Fruit fly (Drosophila melanogaster): ENCODE measurements around the gene Grl36b.

Gene Grl36b

DNA sequence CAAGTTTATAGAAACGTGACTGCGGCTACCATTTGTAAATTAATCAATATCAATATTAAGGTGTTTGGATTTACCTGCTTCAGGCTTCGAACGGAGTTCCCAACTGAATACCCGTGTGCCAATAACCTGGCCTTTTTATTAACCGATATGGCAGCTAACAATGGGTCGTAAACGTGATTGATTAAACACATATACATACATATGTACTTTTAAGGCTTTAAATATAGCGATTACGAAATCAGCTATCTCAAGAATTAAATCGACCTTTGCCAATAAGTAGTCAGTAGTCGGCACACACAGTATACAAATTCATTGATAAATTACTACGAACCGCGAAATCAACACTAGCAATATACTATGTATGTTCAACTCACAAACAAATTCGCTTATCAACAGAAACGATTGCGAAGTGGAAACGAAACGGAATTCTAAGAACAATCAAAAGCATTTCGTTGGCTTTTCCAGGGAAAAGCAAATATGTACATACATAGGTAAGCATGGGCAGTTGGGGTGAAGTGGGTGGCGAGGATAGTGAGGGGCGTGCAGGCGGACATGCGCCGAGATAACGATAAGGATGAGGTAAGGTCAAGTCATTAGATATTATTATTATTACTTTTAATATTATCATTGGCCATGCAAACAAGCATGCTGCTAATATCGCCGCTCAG is 23.1 kb upstream of the Grl36b start (continued):
- TF ChIP-seq CG10979 (tag; optimal IDR thresholded peaks at IDR 0.05), result peak; percentile 31
- no peak for TF ChIP-seq Sin3A (optimal IDR thresholded peaks at IDR 0.05)
- peak; percentile 90 for TF ChIP-seq Med (GFP tag)
- TF ChIP-seq al (GFP tag; IDR thresholded peaks at IDR 0.05), result no peak
- TF ChIP-seq kay (GFP tag; optimal IDR thresholded peaks at IDR 0.05), result no peak
- TF ChIP-seq zfh1 (GFP tag; IDR thresholded peaks at IDR 0.05), result peak; percentile 66; the same call in 1 of the 3 replicates
- peak; percentile 65 for TF ChIP-seq CG12104 (GFP tag; optimal IDR thresholded peaks at IDR 0.05)
- TF ChIP-seq slbo (GFP tag; IDR thresholded peaks at IDR 0.05), result peak; percentile 10; the same call in 1 of the 2 replicates
- TF ChIP-seq Mad (GFP tag; optimal IDR thresholded peaks at IDR 0.05), result peak; percentile 61
- peak; percentile 65 for TF ChIP-seq CG12659 (GFP tag; optimal IDR thresholded peaks at IDR 0.05)
- TF ChIP-seq hb (GFP tag; IDR thresholded peaks at IDR 0.05; ENCODE audit: partially characterized antibody), result no peak
- peak; percentile 33 for TF ChIP-seq CG13775 (GFP tag; optimal IDR thresholded peaks at IDR 0.05)
- TF ChIP-seq CG6689 (GFP tag; IDR thresholded peaks at IDR 0.05), result no peak; the same call in 1 of the 2 replicates
- peak; percentile 38; the same call in 1 of the 3 replicates for TF ChIP-seq C15 (GFP tag; IDR thresholded peaks at IDR 0.05)
- TF ChIP-seq MESR4 (GFP tag; optimal IDR thresholded peaks at IDR 0.05), result peak; percentile 14
- peak; percentile 69 for TF ChIP-seq CG4707 (GFP tag; optimal IDR thresholded peaks at IDR 0.05)
- no peak for TF ChIP-seq CG17612 (GFP tag; IDR thresholded peaks at IDR 0.05)
- TF ChIP-seq grau (tag; optimal IDR thresholded peaks at IDR 0.05), result peak; percentile 43
- TF ChIP-seq tap (tag; optimal IDR thresholded peaks at IDR 0.05), result peak; percentile 71
- peak; percentile 53 for TF ChIP-seq CG18764 (GFP tag; optimal IDR thresholded peaks at IDR 0.05)
- TF ChIP-seq CG17359 (tag; optimal IDR thresholded peaks at IDR 0.05), result peak; percentile 73
- TF ChIP-seq pnt (GFP tag; optimal IDR thresholded peaks at IDR 0.05), result peak; percentile 21
- TF ChIP-seq btn (GFP tag; optimal IDR thresholded peaks at IDR 0.05), result no peak
- TF ChIP-seq CG11696 (GFP tag; IDR thresholded peaks at IDR 0.05), result no peak
- no peak for TF ChIP-seq CG5245 (GFP tag; optimal IDR thresholded peaks at IDR 0.05)
- TF ChIP-seq CG10654 (GFP tag; optimal IDR thresholded peaks at IDR 0.05), result peak; percentile 54
- peak in 1 of 2 experiments; percentile 64 for TF ChIP-seq eve (GFP tag; optimal IDR thresholded peaks at IDR 0.05)
- TF ChIP-seq gsb-n (tag; optimal IDR thresholded peaks at IDR 0.05), result peak; percentile 63
- no peak for TF ChIP-seq CG15073 (GFP tag; optimal IDR thresholded peaks at IDR 0.05)
- TF ChIP-seq pum (GFP tag; optimal IDR thresholded peaks at IDR 0.05), result peak; percentile 25
- no peak for TF ChIP-seq CG32772 (GFP tag; IDR thresholded peaks at IDR 0.05)
- no peak for TF ChIP-seq CG11247 (GFP tag; IDR thresholded peaks at IDR 0.05)
- TF ChIP-seq CG14014 (GFP tag; IDR thresholded peaks at IDR 0.05), result peak; percentile 70; the same call in 1 of the 2 replicates
- TF ChIP-seq gfzf (GFP tag; optimal IDR thresholded peaks at IDR 0.05), result no peak
- TF ChIP-seq aop (GFP tag; IDR thresholded peaks at IDR 0.05), result 0 out of 2 replicates have a peak, but pooled peaks have one; percentile 28
- no peak for TF ChIP-seq Ravus (GFP tag; IDR thresholded peaks at IDR 0.05)
- no peak for TF ChIP-seq esg (GFP tag; conservative IDR thresholded peaks at IDR 0.05)
- TF ChIP-seq CG3163 (GFP tag; optimal IDR thresholded peaks at IDR 0.05), result no peak
- TF ChIP-seq stwl (tag; optimal IDR thresholded peaks at IDR 0.05), result no peak
- peak; percentile 32; the same call in 1 of the 3 replicates for TF ChIP-seq B-H1 (GFP tag; IDR thresholded peaks at IDR 0.05)
- peak; percentile 72 for TF ChIP-seq CG6765 (GFP tag; optimal IDR thresholded peaks at IDR 0.05)
- peak; percentile 14 for TF ChIP-seq Antp (GFP tag; optimal IDR thresholded peaks at IDR 0.05)
- TF ChIP-seq fd3F (GFP tag; optimal IDR thresholded peaks at IDR 0.05), result peak; percentile 22
- peak; percentile 57 for TF ChIP-seq Lhr (GFP tag; optimal IDR thresholded peaks at IDR 0.05)
- no peak for TF ChIP-seq zfh2 (GFP tag; optimal IDR thresholded peaks at IDR 0.05)
- TF ChIP-seq hbn (GFP tag; IDR thresholded peaks at IDR 0.05; ENCODE audit: partially characterized antibody), result no peak
- peak; percentile 44 for TF ChIP-seq CG2712 (tag; optimal IDR thresholded peaks at IDR 0.05)
- peak; percentile 56 for TF ChIP-seq CG12299 (tag; optimal IDR thresholded peaks at IDR 0.05)
- peak; percentile 60 for TF ChIP-seq CG17912 (GFP tag; optimal IDR thresholded peaks at IDR 0.05)
- TF ChIP-seq Rx (GFP tag; IDR thresholded peaks at IDR 0.05), result no peak
- peak; percentile 69 for TF ChIP-seq CG17385 (GFP tag; optimal IDR thresholded peaks at IDR 0.05)
